Worm (Caenorhabditis elegans) whole organism, late embryonic: ENCODE results near the gene W09D6.1.
A peak's percentile ranks its signal among the peaks of the same experiment; 100 is the strongest.

Source experiments
- C38D4.7 ChIP-seq: fragments of 200-800 bp; sonication (Bioruptor generic); optimal IDR thresholded peaks from 2 replicates; lab custom pipeline; 2018; ENCODE audit warnings: mild to moderate bottlenecking, missing genetic modification characterization, moderate library complexity, missing compliant biosample characterization
- K02D7.2 ChIP-seq: sonication (generic microtip); optimal IDR thresholded peaks from 2 replicates; lab custom pipeline; 2017; ENCODE audit warnings: mild to moderate bottlenecking, missing genetic modification characterization, missing compliant biosample characterization
- K09A11.1 ChIP-seq: sonication (generic microtip); optimal IDR thresholded peaks from 2 replicates; lab custom pipeline; 2017; ENCODE audit warnings: antibody characterized with exemption, mild to moderate bottlenecking, missing genetic modification characterization, missing compliant biosample characterization; ENCODE audit not compliant: insufficient read depth
- T23F11.4 ChIP-seq: fragments of 200-800 bp; sonication (Bioruptor generic); optimal IDR thresholded peaks from 2 replicates; lab custom pipeline; 2018; ENCODE audit warnings: mild to moderate bottlenecking, missing genetic modification characterization, missing compliant biosample characterization
- ahr-1 ChIP-seq: sonication (generic microtip); optimal IDR thresholded peaks from 2 replicates; lab custom pipeline; 2016; ENCODE audit warnings: missing genetic modification characterization, missing compliant biosample characterization
- ceh-14 ChIP-seq: sonication (generic microtip); optimal IDR thresholded peaks from 2 replicates; lab custom pipeline; 2016; ENCODE audit warnings: missing genotype, missing genetic modification characterization, missing compliant biosample characterization
- ceh-2 ChIP-seq: sonication (generic microtip); optimal IDR thresholded peaks from 2 replicates; lab custom pipeline; 2016; ENCODE audit warnings: missing genotype, missing genetic modification characterization, missing compliant biosample characterization
- ceh-24 ChIP-seq: sonication (generic microtip); optimal IDR thresholded peaks from 2 replicates; lab custom pipeline; 2016; ENCODE audit warnings: mild to moderate bottlenecking, missing genetic modification characterization, missing compliant biosample characterization
- ceh-31 ChIP-seq: sonication (generic microtip); optimal IDR thresholded peaks from 2 replicates; lab custom pipeline; 2016; ENCODE audit warnings: missing genetic modification characterization, missing compliant biosample characterization
- ceh-34 ChIP-seq: sonication (generic microtip); optimal IDR thresholded peaks from 2 replicates; lab custom pipeline; 2016; ENCODE audit warnings: mild to moderate bottlenecking, missing genetic modification characterization, missing compliant biosample characterization
- ceh-6 ChIP-seq: fragments of 200-800 bp; sonication (Bioruptor generic); optimal IDR thresholded peaks from 2 replicates; lab custom pipeline; 2018; ENCODE audit warnings: mild to moderate bottlenecking, missing genetic modification characterization, missing compliant biosample characterization
- ceh-9 ChIP-seq: sonication (generic microtip); optimal IDR thresholded peaks from 2 replicates; lab custom pipeline; 2016; ENCODE audit warnings: mild to moderate bottlenecking, missing genetic modification characterization, inconsistent platforms, missing compliant biosample characterization
- che-1 ChIP-seq: sonication (generic microtip); optimal IDR thresholded peaks from 2 replicates; lab custom pipeline; 2016; ENCODE audit warnings: mild to moderate bottlenecking, missing genetic modification characterization, missing compliant biosample characterization
- dmd-4 ChIP-seq: sonication (generic microtip); optimal IDR thresholded peaks from 2 replicates; lab custom pipeline; 2016; ENCODE audit warnings: borderline replicate concordance, missing genetic modification characterization, missing compliant biosample characterization
- elt-2 ChIP-seq: sonication (generic microtip); optimal IDR thresholded peaks from 2 replicates; lab custom pipeline; 2016; ENCODE audit warnings: missing genetic modification reagents, missing genetic modification characterization, missing compliant biosample characterization
- elt-4 ChIP-seq: sonication (generic microtip); optimal IDR thresholded peaks from 2 replicates; lab custom pipeline; 2016; ENCODE audit warnings: missing genetic modification characterization, missing compliant biosample characterization
- eyg-1 ChIP-seq: sonication (generic microtip); optimal IDR thresholded peaks from 2 replicates; lab custom pipeline; 2016; ENCODE audit warnings: missing genotype, missing genetic modification characterization, missing compliant biosample characterization
- fkh-6 ChIP-seq: sonication (generic microtip); optimal IDR thresholded peaks from 2 replicates; lab custom pipeline; 2016; ENCODE audit warnings: missing genetic modification characterization, missing compliant biosample characterization
- hlh-15 ChIP-seq: sonication (generic microtip); optimal IDR thresholded peaks from 2 replicates; lab custom pipeline; 2016; ENCODE audit warnings: missing genetic modification characterization, missing compliant biosample characterization
- hlh-30 ChIP-seq: sonication (generic microtip); optimal IDR thresholded peaks from 2 replicates; lab custom pipeline; 2017; ENCODE audit warnings: antibody characterized with exemption, missing genetic modification characterization, missing compliant biosample characterization; ENCODE audit not compliant: insufficient read depth
- lin-11 ChIP-seq: fragments of 200-800 bp; sonication (Bioruptor generic); optimal IDR thresholded peaks from 2 replicates; lab custom pipeline; 2018; ENCODE audit warnings: mild to moderate bottlenecking, missing genetic modification characterization, missing compliant biosample characterization
- nfya-1 ChIP-seq: sonication (generic microtip); optimal IDR thresholded peaks from 2 replicates; lab custom pipeline; 2017; ENCODE audit warnings: missing genetic modification characterization, mild to moderate bottlenecking, missing compliant biosample characterization, antibody characterized with exemption, moderate library complexity
- pag-3 ChIP-seq: sonication (generic microtip); optimal IDR thresholded peaks from 2 replicates; lab custom pipeline; 2016; ENCODE audit warnings: missing compliant biosample characterization, missing genetic modification characterization, borderline replicate concordance
- pax-1 ChIP-seq: fragments of 150-350 bp; optimal IDR thresholded peaks from 2 replicates; lab custom pipeline; 2014; ENCODE audit warnings: missing biosample characterization, missing genetic modification characterization
- pha-2 ChIP-seq: sonication (generic microtip); optimal IDR thresholded peaks from 2 replicates; lab custom pipeline; 2017; ENCODE audit warnings: mild to moderate bottlenecking, missing genetic modification characterization, missing compliant biosample characterization
- pha-4 ChIP-seq: fragments of 150-350 bp; optimal IDR thresholded peaks from 2 replicates; lab custom pipeline; 2018; ENCODE audit warnings: missing biosample characterization, missing genetic modification reagents, missing genetic modification characterization
- rnt-1 ChIP-seq: sonication (generic microtip); optimal IDR thresholded peaks from 2 replicates; lab custom pipeline; 2016; ENCODE audit warnings: missing genetic modification characterization, missing compliant biosample characterization
- sdc-2 ChIP-seq: sonication (generic microtip); optimal IDR thresholded peaks from 2 replicates; lab custom pipeline; 2016; ENCODE audit warnings: missing genotype, missing genetic modification characterization, missing compliant biosample characterization
- sox-2 ChIP-seq: fragments of 200-800 bp; sonication (Bioruptor generic); IDR thresholded peaks from 2 replicates; pipeline ENCODE4 v1.3.6; 2022; ENCODE audit warnings: missing genetic modification reagents, missing genetic modification characterization, missing compliant biosample characterization
- tbx-2 ChIP-seq: sonication (generic microtip); optimal IDR thresholded peaks from 2 replicates; lab custom pipeline; 2016; ENCODE audit warnings: missing genetic modification characterization, missing compliant biosample characterization
- tbx-7 ChIP-seq: sonication (generic microtip); optimal IDR thresholded peaks from 2 replicates; lab custom pipeline; 2016; ENCODE audit warnings: missing genotype, missing genetic modification characterization, missing compliant biosample characterization
- unc-3 ChIP-seq, 2 experiments: fragments of 200-800 bp in 1 of 2; sonication (Bioruptor generic) in 1 of 2; sonication (generic microtip) in 1 of 2; conservative IDR thresholded peaks in 1 of 2; optimal IDR thresholded peaks in 1 of 2; 2 replicates each; pipeline versions ENCODE4 v1.3.6 to Lab custom; 2016 to 2022; ENCODE audit warnings: missing compliant biosample characterization in 2 of 2, missing genetic modification characterization in 2 of 2, missing genetic modification reagents in 1 of 2
- unc-42 ChIP-seq: sonication (generic microtip); optimal IDR thresholded peaks from 2 replicates; lab custom pipeline; 2016; ENCODE audit warnings: missing genotype, missing genetic modification characterization, missing compliant biosample characterization
- unc-55 ChIP-seq: sonication (generic microtip); optimal IDR thresholded peaks from 2 replicates; lab custom pipeline; 2017; ENCODE audit warnings: missing biosample characterization, missing genetic modification reagents, missing genetic modification characterization
- unc-86 ChIP-seq: sonication (generic microtip); optimal IDR thresholded peaks from 2 replicates; lab custom pipeline; 2016; ENCODE audit warnings: missing genetic modification characterization, missing compliant biosample characterization

W09D6.1 gene

ce11 chrIII:11032872-11033271 lies 35.8 kb upstream of the W09D6.1 start, which contains the start of gene Y48A6B.9:
Y48A6B.9 (plus strand) TSS chrIII:11033172.
- no peak for TF ChIP-seq ceh-14 (tag; lab: Kevin White, UChicago)
- TF ChIP-seq ceh-2, result no peak
- no peak for TF ChIP-seq hlh-15 (tag; lab: Kevin White, UChicago)
- no peak for TF ChIP-seq che-1 (tag; lab: Kevin White, UChicago)
- TF ChIP-seq pha-2 (tag; lab: Kevin White, UChicago), result no peak
- TF ChIP-seq ceh-31, result no peak
- TF ChIP-seq elt-2 (tag; lab: Kevin White, UChicago), result no peak
- TF ChIP-seq, all 69 proteins: peak for 0

- TF ChIP-seq ceh-31, result peak; percentile 21
- no peak for TF ChIP-seq tbx-7 (tag; lab: Kevin White, UChicago)
- no peak for TF ChIP-seq C38D4.7 (GFP tag; lab: Kevin White, UChicago)
- peak; percentile 48 for TF ChIP-seq unc-55
- peak; percentile 61 for TF ChIP-seq nfya-1 (tag; lab: Kevin White, UChicago)
- peak; percentile 1 for TF ChIP-seq unc-86
- TF ChIP-seq unc-42 (tag; lab: Kevin White, UChicago), result peak; percentile 6
- peak; percentile 41 for TF ChIP-seq pax-1 (tag; lab: Kevin White, UChicago)
- TF ChIP-seq K02D7.2 (tag; lab: Kevin White, UChicago), result no peak
These were observed 32.5 kb upstream of the W09D6.1 start for ce11 chrIII:11036132-11036531.

ce11 chrIII:11036640-11037039 lies 32.0 kb upstream of the W09D6.1 start, which contains the start of gene spat-2:
spat-2 (plus strand) TSS chrIII:11036940.
- TF ChIP-seq fkh-6 (tag; lab: Kevin White, UChicago) (no peak), hlh-30 (tag; lab: Kevin White, UChicago) (no peak), unc-3 (GFP tag; conservative IDR thresholded peaks at IDR 0.05; lab: Robert Waterston, UW) (no peak), unc-3 (tag; optimal IDR thresholded peaks at IDR 0.05; lab: Kevin White, UChicago) (no peak), eyg-1 (no peak), rnt-1 (no peak), ceh-9 (tag; lab: Kevin White, UChicago) (no peak), K09A11.1 (tag; lab: Kevin White, UChicago) (no peak), ceh-31 (no peak), ceh-6 (GFP tag; lab: Kevin White, UChicago) (no peak), ceh-24 (tag; lab: Kevin White, UChicago) (no peak), unc-86 (no peak), lin-11 (tag; lab: Kevin White, UChicago) (no peak), T23F11.4 (GFP tag; lab: Kevin White, UChicago) (no peak), tbx-7 (tag; lab: Kevin White, UChicago) (no peak), sdc-2 (tag; lab: Kevin White, UChicago) (no peak)

ce11 chrIII:11039250-11039649 lies 29.4 kb upstream of the W09D6.1 start:
- TF ChIP-seq tbx-2 (tag; lab: Kevin White, UChicago) (peak; percentile 25), pha-4 (no peak), elt-4 (tag; lab: Kevin White, UChicago) (no peak), sox-2 (no peak), ceh-31 (peak; percentile 5), nfya-1 (tag; lab: Kevin White, UChicago) (peak; percentile 30), pag-3 (tag; lab: Kevin White, UChicago) (no peak), unc-86 (no peak), eyg-1 (no peak), ceh-34 (tag; lab: Kevin White, UChicago) (no peak), dmd-4 (tag; lab: Kevin White, UChicago) (no peak), hlh-30 (tag; lab: Kevin White, UChicago) (no peak), unc-42 (tag; lab: Kevin White, UChicago) (peak; percentile 26), ahr-1 (tag; lab: Kevin White, UChicago) (no peak)
